Worm (Caenorhabditis elegans): ENCODE results near the gene F44B9.9.

F44B9.9 gene

DNA sequence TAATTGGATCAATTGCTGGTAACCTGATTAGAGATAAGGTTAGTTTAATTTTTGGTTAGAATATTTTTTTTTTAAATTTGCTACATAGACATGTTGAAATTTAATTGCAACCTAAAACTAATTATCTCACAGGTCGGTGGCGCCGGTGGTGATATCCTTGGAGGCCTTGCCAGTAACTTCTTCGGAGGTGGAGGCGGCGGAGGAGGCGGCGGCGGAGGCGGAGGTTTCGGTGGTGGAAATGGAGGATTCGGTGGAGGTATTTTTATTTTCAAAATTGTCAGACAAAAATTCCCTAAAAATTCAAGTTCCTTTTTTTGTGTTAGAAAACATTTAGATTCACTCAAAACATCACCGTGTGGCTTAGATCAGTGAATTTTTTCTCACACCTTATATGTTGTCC lies 49.6 kb downstream of the F44B9.9 start:
- no peak for TF ChIP-seq mxl-2 (GFP tag; conservative IDR thresholded peaks at IDR 0.05)
- TF ChIP-seq Y105C5A.15 (GFP tag; IDR thresholded peaks at IDR 0.05) = no peak
- TF ChIP-seq tra-1 (GFP tag; IDR thresholded peaks at IDR 0.05) = no peak
- no peak for TF ChIP-seq spr-3 (GFP tag; optimal IDR thresholded peaks at IDR 0.05)
- TF ChIP-seq set-16 (GFP tag; IDR thresholded peaks at IDR 0.05) = peak; percentile 66
- TF ChIP-seq nhr-11 (tag; optimal IDR thresholded peaks at IDR 0.05) = no peak
- no peak for TF ChIP-seq pqm-1 (tag; optimal IDR thresholded peaks at IDR 0.05)
- no peak for TF ChIP-seq zip-2 (tag; optimal IDR thresholded peaks at IDR 0.05)
